Worm (Caenorhabditis elegans): ENCODE measurements around the gene Y53G8AR.5.

The Y53G8AR.5 gene

ce11 chrIII:3321145-3321544, 23.9 kb downstream of the Y53G8AR.5 start, which contains the start of gene Y53G8AR.9:
Gene Y53G8AR.9, minus strand, starts transcription at chrIII:3321245.
- TF ChIP-seq elt-3 (tag; optimal IDR thresholded peaks at IDR 0.05) = no peak
- no peak for TF ChIP-seq ceh-9 (tag; optimal IDR thresholded peaks at IDR 0.05)
- no peak for TF ChIP-seq lsy-12 (tag; optimal IDR thresholded peaks at IDR 0.05)
- TF ChIP-seq elt-1 (tag; optimal IDR thresholded peaks at IDR 0.05) = no peak
- no peak for TF ChIP-seq eor-1 (tag; optimal IDR thresholded peaks at IDR 0.05)
- TF ChIP-seq mml-1 (tag; optimal IDR thresholded peaks at IDR 0.05) = no peak
- TF ChIP-seq fkh-2 (tag; optimal IDR thresholded peaks at IDR 0.05) = no peak
- TF ChIP-seq pha-4 (tag; optimal IDR thresholded peaks at IDR 0.05) = no peak

DNA sequence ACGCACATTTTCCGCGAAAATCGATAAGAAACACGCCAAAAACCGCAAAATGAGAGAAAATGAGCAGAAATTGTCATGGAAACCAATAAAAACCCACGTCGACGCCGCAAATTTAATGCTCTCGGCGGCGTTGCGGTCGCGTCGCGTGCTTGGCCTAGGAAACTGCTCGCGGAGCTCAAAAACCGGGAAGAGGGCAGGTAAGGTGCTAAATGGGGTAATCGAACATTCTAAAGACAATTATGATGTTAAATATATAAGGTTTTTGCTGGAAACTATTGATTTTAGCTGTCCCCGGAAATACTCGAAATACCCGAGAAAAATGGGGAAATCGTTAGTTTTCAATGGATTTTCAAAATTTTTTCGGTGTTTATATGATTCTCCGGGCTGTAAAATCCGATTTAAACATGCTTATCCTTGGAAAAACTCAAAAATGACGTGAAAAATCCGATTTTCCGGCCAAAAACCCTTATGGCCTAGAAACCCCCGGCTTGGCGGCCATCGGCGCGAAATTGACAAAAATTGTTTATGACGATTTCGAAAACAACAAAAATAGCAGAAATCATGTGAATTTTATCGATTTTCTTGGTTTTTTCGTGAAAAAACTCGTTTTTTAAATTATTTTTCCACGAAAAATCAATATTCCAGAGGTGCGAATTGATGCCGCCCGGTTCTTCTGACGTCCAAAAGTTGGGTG, 25.2 kb downstream of the Y53G8AR.5 start, which contains the start of gene phf-15:
Gene phf-15, plus strand, starts transcription at position 537 of the 694 bp plus-strand sequence.
- TF ChIP-seq elt-2 (tag; optimal IDR thresholded peaks at IDR 0.05) (no peak), ztf-11 (tag; optimal IDR thresholded peaks at IDR 0.05) (no peak), nfya-1 (tag; optimal IDR thresholded peaks at IDR 0.05; ENCODE audit: insufficient read depth) (peak; percentile 4), ceh-28 (tag; optimal IDR thresholded peaks at IDR 0.05) (peak; percentile 2), nhr-23 (tag; optimal IDR thresholded peaks at IDR 0.05) (no peak), nhr-43 (tag; optimal IDR thresholded peaks at IDR 0.05; ENCODE audit: poor library complexity, severe bottlenecking) (no peak), mml-1 (tag; optimal IDR thresholded peaks at IDR 0.05) (no peak), egl-27 (tag; optimal IDR thresholded peaks at IDR 0.05) (no peak), fkh-10 (GFP tag; optimal IDR thresholded peaks at IDR 0.05) (no peak), skn-1 (tag; optimal IDR thresholded peaks at IDR 0.05) (no peak), lin-15B (tag; optimal IDR thresholded peaks at IDR 0.05) (peak; percentile 11)

- TF ChIP-seq lin-15B (tag; optimal IDR thresholded peaks at IDR 0.05) (peak; percentile 75), elt-3 (tag; optimal IDR thresholded peaks at IDR 0.05) (no peak), egl-5 (tag; optimal IDR thresholded peaks at IDR 0.05) (no peak), nhr-11 (tag; optimal IDR thresholded peaks at IDR 0.05) (no peak), aly-2 (tag; optimal IDR thresholded peaks at IDR 0.05) (no peak), unc-62 (GFP tag; optimal IDR thresholded peaks at IDR 0.05) (no peak), ceh-9 (tag; optimal IDR thresholded peaks at IDR 0.05) (no peak), lsy-12 (tag; optimal IDR thresholded peaks at IDR 0.05) (no peak), mml-1 (tag; optimal IDR thresholded peaks at IDR 0.05) (no peak), elt-1 (tag; optimal IDR thresholded peaks at IDR 0.05) (no peak), nhr-67 (tag; optimal IDR thresholded peaks at IDR 0.05) (no peak), ceh-82 (tag; optimal IDR thresholded peaks at IDR 0.05) (no peak), nhr-12 (tag; optimal IDR thresholded peaks at IDR 0.05) (no peak), ceh-16 (tag; optimal IDR thresholded peaks at IDR 0.05) (no peak), nfya-1 (tag; optimal IDR thresholded peaks at IDR 0.05; ENCODE audit: insufficient read depth) (peak; percentile 76), zag-1 (tag; optimal IDR thresholded peaks at IDR 0.05) (no peak), daf-12 (tag; optimal IDR thresholded peaks at IDR 0.05) (no peak), nhr-43 (tag; optimal IDR thresholded peaks at IDR 0.05; ENCODE audit: poor library complexity, severe bottlenecking) (no peak), snpc-4 (tag; optimal IDR thresholded peaks at IDR 0.05) (no peak), tbx-2 (tag; optimal IDR thresholded peaks at IDR 0.05) (no peak), pqm-1 (tag; optimal IDR thresholded peaks at IDR 0.05) (no peak), sea-2 (GFP tag; optimal IDR thresholded peaks at IDR 0.05) (no peak), skn-1 (tag; optimal IDR thresholded peaks at IDR 0.05) (no peak), lin-39 (tag; optimal IDR thresholded peaks at IDR 0.05) (peak; percentile 42), elt-2 (tag; optimal IDR thresholded peaks at IDR 0.05) (peak; percentile 15), mdl-1 (tag; optimal IDR thresholded peaks at IDR 0.05) (no peak), fkh-10 (GFP tag; optimal IDR thresholded peaks at IDR 0.05) (no peak), fos-1 (tag; optimal IDR thresholded peaks at IDR 0.05) (no peak), unc-39 (tag; optimal IDR thresholded peaks at IDR 0.05) (no peak), ama-1 (optimal IDR thresholded peaks at IDR 0.05) (peak; percentile 78), ZK546.5 (tag; optimal IDR thresholded peaks at IDR 0.05) (no peak), ceh-28 (tag; optimal IDR thresholded peaks at IDR 0.05) (no peak), pha-4 (tag; optimal IDR thresholded peaks at IDR 0.05) (peak; percentile 75), nhr-237 (tag; optimal IDR thresholded peaks at IDR 0.05) (no peak), egl-27 (tag; optimal IDR thresholded peaks at IDR 0.05) (no peak), eor-1 (tag; optimal IDR thresholded peaks at IDR 0.05) (peak in 1 of 2 experiments; percentile 20), R02D3.7 (tag; optimal IDR thresholded peaks at IDR 0.05) (no peak), fkh-2 (tag; optimal IDR thresholded peaks at IDR 0.05) (no peak), nhr-77 (tag; optimal IDR thresholded peaks at IDR 0.05) (no peak), nhr-76 (tag; optimal IDR thresholded peaks at IDR 0.05) (no peak), jun-1 (tag; optimal IDR thresholded peaks at IDR 0.05) (no peak), nhr-23 (tag; optimal IDR thresholded peaks at IDR 0.05) (peak; percentile 54), ztf-4 (tag; optimal IDR thresholded peaks at IDR 0.05) (no peak), hmg-11 (tag; optimal IDR thresholded peaks at IDR 0.05) (no peak), ztf-11 (tag; optimal IDR thresholded peaks at IDR 0.05) (no peak), nhr-28 (tag; optimal IDR thresholded peaks at IDR 0.05) (no peak)
These were observed 26.7 kb downstream of the Y53G8AR.5 start for ce11 chrIII:3323906-3324305.
